Worm (Caenorhabditis elegans) whole organism, early embryonic: Measurements from ENCODE around the gene T16G1.7.

Source experiments
- B0310.2 ChIP-seq: sonication (generic microtip); optimal IDR thresholded peaks from 2 replicates; lab custom pipeline; 2016; ENCODE audit warnings: mild to moderate bottlenecking, missing genetic modification characterization, missing compliant biosample characterization
- ama-1 ChIP-seq: fragments of 150-350 bp; optimal IDR thresholded peaks from 2 replicates; lab custom pipeline; 2014
- ceh-13 ChIP-seq: fragments of 200-800 bp; sonication (Bioruptor generic); optimal IDR thresholded peaks from 2 replicates; lab custom pipeline; 2018; ENCODE audit warnings: mild to moderate bottlenecking, missing genetic modification characterization, missing compliant biosample characterization
- ets-7 ChIP-seq: sonication (generic microtip); optimal IDR thresholded peaks from 2 replicates; lab custom pipeline; 2016; ENCODE audit warnings: missing genotype, missing genetic modification characterization, missing compliant biosample characterization
- flt-1 ChIP-seq: fragments of 200-800 bp; sonication (Bioruptor generic); IDR thresholded peaks from 2 replicates; pipeline ENCODE4 v1.3.6; 2022; ENCODE audit warnings: missing genetic modification characterization, missing compliant biosample characterization
- hmbx-1 ChIP-seq: sonication (generic microtip); optimal IDR thresholded peaks from 2 replicates; lab custom pipeline; 2016; ENCODE audit warnings: mild to moderate bottlenecking, missing genetic modification characterization, missing compliant biosample characterization
- hmg-4 ChIP-seq: fragments of 200-800 bp; sonication (Bioruptor generic); optimal IDR thresholded peaks from 2 replicates; lab custom pipeline; 2018; ENCODE audit warnings: mild to moderate bottlenecking, missing genetic modification characterization, missing compliant biosample characterization
- pes-1 ChIP-seq: fragments of 200-800 bp; sonication (Bioruptor generic); IDR thresholded peaks from 2 replicates; pipeline ENCODE4 v1.3.6; 2022; ENCODE audit warnings: missing genetic modification reagents, missing genetic modification characterization, missing compliant biosample characterization
- scrt-1 ChIP-seq: fragments of 200-800 bp; sonication (Bioruptor generic); IDR thresholded peaks from 2 replicates; pipeline ENCODE4 v1.3.6; 2022; ENCODE audit warnings: missing genetic modification characterization, missing compliant biosample characterization
- sea-1 ChIP-seq: fragments of 200-800 bp; sonication (Bioruptor generic); conservative IDR thresholded peaks from 2 replicates; pipeline ENCODE4 v1.3.6; 2022; ENCODE audit warnings: missing genetic modification characterization, missing compliant biosample characterization
- tbx-11 ChIP-seq: fragments of 200-800 bp; sonication (Bioruptor generic); IDR thresholded peaks from 2 replicates; pipeline ENCODE4 v1.3.6; 2022; ENCODE audit warnings: missing genetic modification characterization, missing compliant biosample characterization
- tbx-37 ChIP-seq: fragments of 200-800 bp; sonication (Bioruptor generic); conservative IDR thresholded peaks from 2 replicates; pipeline ENCODE4 v1.3.6; 2022; ENCODE audit warnings: missing genetic modification reagents, missing genetic modification characterization, missing compliant biosample characterization
- tra-4 ChIP-seq: sonication (generic microtip); optimal IDR thresholded peaks from 2 replicates; lab custom pipeline; 2017; ENCODE audit warnings: missing genetic modification characterization, missing compliant biosample characterization

- TF ChIP-seq scrt-1 (GFP tag; lab: Robert Waterston, UW) (no peak), hmbx-1 (tag; lab: Kevin White, UChicago) (no peak), ama-1 (lab: Kevin White, UChicago) (no peak), ets-7 (tag; lab: Kevin White, UChicago) (no peak), flt-1 (GFP tag; lab: Robert Waterston, UW) (no peak), hmg-4 (no peak), tbx-11 (no peak), B0310.2 (tag; lab: Kevin White, UChicago) (no peak), pes-1 (GFP tag; lab: Robert Waterston, UW) (no peak), tbx-37 (GFP tag; lab: Robert Waterston, UW) (no peak), ceh-13 (no peak), sea-1 (GFP tag; lab: Robert Waterston, UW) (no peak), tra-4 (tag; lab: Kevin White, UChicago) (no peak)
Observed at ce11 chrV:12944229-12944628, 9.3 kb upstream of the T16G1.7 start, which contains the start of gene T16G1.3.
